Fruit fly (Drosophila melanogaster) whole organism, prepupa: ENCODE data around the gene INPP5E.

Experiments used
- Hr39 ChIP-seq: fragments of 200-800 bp; sonication (Bioruptor generic); optimal IDR thresholded peaks from 2 replicates; lab custom pipeline; 2016; ENCODE audit warnings: missing biosample characterization, missing genetic modification characterization
- Met ChIP-seq: fragments of 200-800 bp; sonication (Bioruptor generic); optimal IDR thresholded peaks from 3 replicates; lab custom pipeline; 2016; ENCODE audit warnings: missing biosample characterization, missing genetic modification characterization
- acj6 ChIP-seq: fragments of 200-800 bp; sonication (Bioruptor generic); optimal IDR thresholded peaks from 3 replicates; lab custom pipeline; 2016; ENCODE audit warnings: missing biosample characterization, missing genetic modification characterization
- dsx ChIP-seq: fragments of 200-800 bp; optimal IDR thresholded peaks from 3 replicates; lab custom pipeline; 2019; ENCODE audit warnings: missing biosample characterization, mild to moderate bottlenecking, missing genetic modification characterization, moderate library complexity; ENCODE audit not compliant: poor library complexity, severe bottlenecking
- pdm3 ChIP-seq: fragments of 200-800 bp; sonication (Bioruptor generic); optimal IDR thresholded peaks from 3 replicates; lab custom pipeline; 2016; ENCODE audit warnings: missing biosample characterization, missing genetic modification characterization

- no peak for TF ChIP-seq pdm3
- no peak for TF ChIP-seq Hr39
- no peak for TF ChIP-seq dsx (GFP tag; lab: Kevin White, UChicago)
- no peak for TF ChIP-seq acj6 (GFP tag; lab: Kevin White, UChicago)
- no peak for TF ChIP-seq Met (GFP tag; lab: Kevin White, UChicago)
Measured at dm6 chr3L:12319782-12320181, 42.3 kb downstream of the INPP5E start.
